Worm (Caenorhabditis elegans) whole organism, midembryonic: ENCODE data around the gene C49G7.13.

Experiments
- T22C8.4 ChIP-seq: fragments of 200-800 bp; sonication (Bioruptor generic); IDR thresholded peaks from 2 replicates; pipeline ENCODE4 v1.3.6; 2022; ENCODE audit warnings: missing genetic modification characterization, missing compliant biosample characterization
- cog-1 ChIP-seq: sonication (generic microtip); optimal IDR thresholded peaks from 2 replicates; lab custom pipeline; 2016; ENCODE audit warnings: missing genetic modification characterization, missing compliant biosample characterization
- flt-1 ChIP-seq: fragments of 200-800 bp; sonication (Bioruptor generic); IDR thresholded peaks from 2 replicates; pipeline ENCODE4 v1.3.6; 2022; ENCODE audit warnings: missing genetic modification characterization, missing compliant biosample characterization
- klf-2 ChIP-seq: fragments of 200-800 bp; sonication (Bioruptor generic); conservative IDR thresholded peaks from 2 replicates; pipeline ENCODE4 v1.3.6; 2022; ENCODE audit warnings: missing genetic modification reagents, missing genetic modification characterization, missing compliant biosample characterization
- med-1 ChIP-seq: sonication (generic microtip); optimal IDR thresholded peaks from 2 replicates; lab custom pipeline; 2017; ENCODE audit warnings: missing genetic modification characterization, mild to moderate bottlenecking, missing compliant biosample characterization, antibody characterized with exemption, missing genetic modification reagents; ENCODE audit not compliant: insufficient read depth
- ref-1 ChIP-seq: fragments of 200-800 bp; sonication (Bioruptor generic); conservative IDR thresholded peaks from 2 replicates; pipeline ENCODE4 v1.3.6; 2022; ENCODE audit warnings: missing genetic modification reagents, missing genetic modification characterization, missing compliant biosample characterization
- tab-1 ChIP-seq: fragments of 200-800 bp; sonication (Bioruptor generic); IDR thresholded peaks from 2 replicates; pipeline ENCODE4 v1.3.6; 2022; ENCODE audit warnings: missing genetic modification characterization, missing compliant biosample characterization
- ztf-23 ChIP-seq: fragments of 200-800 bp; sonication (Bioruptor generic); IDR thresholded peaks from 2 replicates; pipeline ENCODE4 v1.3.6; 2022; ENCODE audit warnings: missing genetic modification reagents, missing genetic modification characterization, missing compliant biosample characterization
- ztf-29 ChIP-seq: fragments of 200-800 bp; sonication (Bioruptor generic); IDR thresholded peaks from 2 replicates; pipeline ENCODE4 v1.3.6; 2022; ENCODE audit warnings: missing genetic modification reagents, missing genetic modification characterization, missing compliant biosample characterization

DNA sequence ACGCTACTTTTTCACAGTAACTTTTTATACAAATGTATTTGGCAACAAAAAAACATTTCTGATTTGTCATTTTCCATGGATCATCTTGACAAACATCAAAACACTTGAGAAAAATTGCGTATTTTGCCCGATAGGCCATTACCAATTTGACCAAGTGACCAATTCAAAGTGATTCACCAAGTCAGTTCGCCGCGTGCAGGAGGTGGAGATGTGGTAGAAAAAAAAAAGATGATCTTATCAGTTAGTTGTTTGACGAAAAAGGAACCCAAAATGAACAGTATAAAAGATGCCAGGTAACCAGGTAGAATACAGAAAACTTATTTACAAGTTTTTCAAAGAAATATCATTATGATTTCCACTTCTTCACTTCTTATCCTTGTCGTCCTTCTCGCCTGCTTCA is 46.8 kb upstream of the C49G7.13 start, which contains the start of gene nlp-27:
- TF ChIP-seq med-1 (GFP tag; lab: Kevin White, UChicago) (no peak), klf-2 (no peak), ztf-29 (GFP tag; lab: Robert Waterston, UW) (no peak), flt-1 (GFP tag; lab: Robert Waterston, UW) (no peak), T22C8.4 (GFP tag; lab: Robert Waterston, UW) (no peak), tab-1 (GFP tag; lab: Robert Waterston, UW) (no peak), ref-1 (GFP tag; lab: Robert Waterston, UW) (no peak), ztf-23 (no peak), cog-1 (tag; lab: Kevin White, UChicago) (no peak)
